Worm (Caenorhabditis elegans) whole organism, young adult: Measurements from ENCODE around the gene lsm-4.

Experiments
- B0019.2 ChIP-seq: fragments of 200-800 bp; sonication (Bioruptor generic); conservative IDR thresholded peaks from 2 replicates; pipeline ENCODE4 v1.3.6; 2022; ENCODE audit warnings: missing genetic modification reagents, missing genetic modification characterization, missing compliant biosample characterization
- B0035.1 ChIP-seq: sonication (generic microtip); optimal IDR thresholded peaks from 2 replicates; lab custom pipeline; 2016; ENCODE audit warnings: missing genetic modification characterization, mild to moderate bottlenecking, missing compliant biosample characterization, missing genotype, missing genetic modification reagents
- B0261.1 ChIP-seq: sonication (generic microtip); optimal IDR thresholded peaks from 2 replicates; lab custom pipeline; 2016; ENCODE audit warnings: mild to moderate bottlenecking, missing genetic modification characterization, moderate library complexity, missing compliant biosample characterization
- C06A6.2 ChIP-seq: fragments of 200-800 bp; sonication (Bioruptor generic); conservative IDR thresholded peaks from 2 replicates; pipeline ENCODE4 v1.3.6; 2022; ENCODE audit warnings: missing genetic modification characterization, missing compliant biosample characterization
- D2030.7 ChIP-seq: fragments of 200-800 bp; sonication (Bioruptor generic); IDR thresholded peaks from 2 replicates; pipeline ENCODE4 v1.3.6; 2022; ENCODE audit warnings: missing genetic modification reagents, missing genetic modification characterization, missing compliant biosample characterization
- F22D6.2 ChIP-seq: sonication (generic microtip); optimal IDR thresholded peaks from 2 replicates; lab custom pipeline; 2016; ENCODE audit warnings: mild to moderate bottlenecking, missing genetic modification characterization, missing compliant biosample characterization
- F49E8.2 ChIP-seq: sonication (generic microtip); optimal IDR thresholded peaks from 3 replicates; lab custom pipeline; 2017; ENCODE audit warnings: missing genetic modification characterization, mild to moderate bottlenecking, missing compliant biosample characterization, antibody characterized with exemption, moderate library complexity; ENCODE audit not compliant: insufficient read depth
- F52B5.7 ChIP-seq: sonication (generic microtip); optimal IDR thresholded peaks from 2 replicates; lab custom pipeline; 2016; ENCODE audit warnings: mild to moderate bottlenecking, missing genetic modification characterization, missing compliant biosample characterization
- T07F8.4 ChIP-seq: sonication (generic microtip); optimal IDR thresholded peaks from 2 replicates; lab custom pipeline; 2016; ENCODE audit warnings: mild to moderate bottlenecking, missing genetic modification characterization, moderate library complexity, missing compliant biosample characterization
- Y53F4B.3 ChIP-seq: fragments of 200-800 bp; sonication (Bioruptor generic); IDR thresholded peaks from 2 replicates; pipeline ENCODE4 v1.3.6; 2022; ENCODE audit warnings: missing genetic modification reagents, missing genetic modification characterization, missing compliant biosample characterization
- Y56A3A.18 ChIP-seq: fragments of 200-800 bp; sonication (Bioruptor generic); IDR thresholded peaks from 2 replicates; pipeline ENCODE4 v1.3.6; 2022; ENCODE audit warnings: missing genetic modification reagents, missing genetic modification characterization, missing compliant biosample characterization
- Y95B8A.8 ChIP-seq: fragments of 200-800 bp; sonication (Bioruptor generic); IDR thresholded peaks from 2 replicates; pipeline ENCODE4 v1.3.6; 2022; ENCODE audit warnings: missing genetic modification reagents, missing genetic modification characterization, missing compliant biosample characterization
- ama-1 ChIP-seq, 3 experiments: fragments of 150-350 bp in 1 of 3; sonication (generic microtip) in 2 of 3; optimal IDR thresholded peaks; 2 replicates each; lab custom pipeline; 2014 to 2018; ENCODE audit warnings: missing biosample characterization in 2 of 3, missing genetic modification characterization in 2 of 3, missing genetic modification reagents in 2 of 3
- atf-7 ChIP-seq: sonication (generic microtip); optimal IDR thresholded peaks from 2 replicates; lab custom pipeline; 2017; ENCODE audit warnings: mild to moderate bottlenecking, missing genetic modification characterization, missing compliant biosample characterization
- attf-5 ChIP-seq: fragments of 200-800 bp; sonication (Bioruptor generic); optimal IDR thresholded peaks from 2 replicates; lab custom pipeline; 2018; ENCODE audit warnings: mild to moderate bottlenecking, missing genetic modification characterization, missing compliant biosample characterization
- bed-1 ChIP-seq: fragments of 200-800 bp; sonication (Bioruptor generic); IDR thresholded peaks from 2 replicates; pipeline ENCODE4 v1.3.6; 2022; ENCODE audit warnings: missing genetic modification reagents, missing genetic modification characterization, missing compliant biosample characterization
- bed-2 ChIP-seq: fragments of 200-800 bp; sonication (Bioruptor generic); IDR thresholded peaks from 2 replicates; pipeline ENCODE4 v1.3.6; 2022; ENCODE audit warnings: missing genetic modification reagents, missing genetic modification characterization, missing compliant biosample characterization
- cebp-1 ChIP-seq, 2 experiments: fragments of 200-800 bp in 1 of 2; sonication (Bioruptor generic) in 1 of 2; sonication (generic microtip) in 1 of 2; IDR thresholded peaks in 1 of 2; optimal IDR thresholded peaks in 1 of 2; 2 replicates each; pipeline versions ENCODE4 v1.3.6 to Lab custom; 2017 to 2022; ENCODE audit warnings: missing compliant biosample characterization in 2 of 2, missing genetic modification characterization in 2 of 2, mild to moderate bottlenecking in 1 of 2, missing genetic modification reagents in 1 of 2, moderate library complexity in 1 of 2
- ceh-100 ChIP-seq: fragments of 200-800 bp; sonication (Bioruptor generic); IDR thresholded peaks from 2 replicates; pipeline ENCODE4 v1.3.6; 2022; ENCODE audit warnings: missing genetic modification reagents, missing genetic modification characterization, missing compliant biosample characterization
- ceh-79 ChIP-seq: sonication (generic microtip); optimal IDR thresholded peaks from 2 replicates; lab custom pipeline; 2017; ENCODE audit warnings: mild to moderate bottlenecking, missing genetic modification characterization, missing compliant biosample characterization
- ceh-91 ChIP-seq: fragments of 200-800 bp; sonication (Bioruptor generic); IDR thresholded peaks from 2 replicates; pipeline ENCODE4 v1.3.6; 2022; ENCODE audit warnings: missing genetic modification reagents, missing genetic modification characterization, missing compliant biosample characterization
- chd-7 ChIP-seq: sonication (generic microtip); optimal IDR thresholded peaks from 2 replicates; lab custom pipeline; 2016; ENCODE audit warnings: mild to moderate bottlenecking, missing genetic modification characterization, moderate library complexity, missing compliant biosample characterization
- dox-1 ChIP-seq: fragments of 200-800 bp; sonication (Bioruptor generic); IDR thresholded peaks from 2 replicates; pipeline ENCODE4 v1.3.6; 2022; ENCODE audit warnings: missing genetic modification reagents, missing genetic modification characterization, missing compliant biosample characterization
- dpl-1 ChIP-seq: fragments of 150-350 bp; optimal IDR thresholded peaks from 2 replicates; lab custom pipeline; 2014; ENCODE audit warnings: missing biosample characterization, missing genetic modification reagents, missing genetic modification characterization
- egl-18 ChIP-seq: fragments of 200-800 bp; sonication (Bioruptor generic); IDR thresholded peaks from 2 replicates; pipeline ENCODE4 v1.3.6; 2022; ENCODE audit warnings: missing genetic modification reagents, missing genetic modification characterization, missing compliant biosample characterization
- hmg-1.2 ChIP-seq: fragments of 200-800 bp; sonication (Bioruptor generic); IDR thresholded peaks from 2 replicates; pipeline ENCODE4 v1.3.6; 2022; ENCODE audit warnings: missing genetic modification reagents, missing genetic modification characterization, missing compliant biosample characterization
- hsf-1 ChIP-seq: fragments of 200-800 bp; sonication (Bioruptor generic); IDR thresholded peaks from 2 replicates; pipeline ENCODE4 v1.3.6; 2022; ENCODE audit warnings: missing genetic modification reagents, missing genetic modification characterization, missing compliant biosample characterization
- lin-40 ChIP-seq: sonication (generic microtip); optimal IDR thresholded peaks from 2 replicates; lab custom pipeline; 2016; ENCODE audit warnings: missing genetic modification characterization, mild to moderate bottlenecking, missing compliant biosample characterization, missing genotype, missing genetic modification reagents
- madf-3 ChIP-seq: fragments of 200-800 bp; sonication (Bioruptor generic); IDR thresholded peaks from 2 replicates; pipeline ENCODE4 v1.3.6; 2022; ENCODE audit warnings: missing genetic modification reagents, missing genetic modification characterization, missing compliant biosample characterization
- mcd-1 ChIP-seq: fragments of 200-800 bp; sonication (Bioruptor generic); IDR thresholded peaks from 2 replicates; pipeline ENCODE4 v1.3.6; 2022; ENCODE audit warnings: missing genetic modification reagents, missing genetic modification characterization, missing compliant biosample characterization
- mes-4 ChIP-seq: sonication (generic microtip); optimal IDR thresholded peaks from 2 replicates; lab custom pipeline; 2016; ENCODE audit warnings: missing genotype, missing genetic modification characterization, missing compliant biosample characterization
- nfya-2 ChIP-seq: fragments of 200-800 bp; sonication (Bioruptor generic); IDR thresholded peaks from 2 replicates; pipeline ENCODE4 v1.3.6; 2022; ENCODE audit warnings: missing genetic modification reagents, missing genetic modification characterization, missing compliant biosample characterization
- nhr-120 ChIP-seq: fragments of 200-800 bp; sonication (Bioruptor generic); IDR thresholded peaks from 2 replicates; pipeline ENCODE4 v1.3.6; 2022; ENCODE audit warnings: missing genetic modification characterization, missing compliant biosample characterization
- nhr-80 ChIP-seq: sonication (generic microtip); optimal IDR thresholded peaks from 2 replicates; lab custom pipeline; 2016; ENCODE audit warnings: missing genetic modification characterization, missing compliant biosample characterization
- nhr-90 ChIP-seq: sonication (generic microtip); optimal IDR thresholded peaks from 2 replicates; lab custom pipeline; 2016; ENCODE audit warnings: missing genotype, mild to moderate bottlenecking, missing genetic modification characterization, missing compliant biosample characterization
- rcor-1 ChIP-seq: fragments of 200-800 bp; sonication (Bioruptor generic); IDR thresholded peaks from 2 replicates; pipeline ENCODE4 v1.3.6; 2022; ENCODE audit warnings: missing genetic modification reagents, missing genetic modification characterization, missing compliant biosample characterization
- rec-8 ChIP-seq, 2 experiments: sonication (generic microtip); optimal IDR thresholded peaks; 2 replicates each; lab custom pipeline; 2016; ENCODE audit warnings: mild to moderate bottlenecking in 2 of 2, missing genetic modification characterization in 2 of 2, missing genetic modification reagents in 2 of 2, missing genotype in 2 of 2, missing biosample characterization in 1 of 2, missing compliant biosample characterization in 1 of 2, moderate library complexity in 1 of 2
- sdz-38 ChIP-seq: sonication (generic microtip); optimal IDR thresholded peaks from 2 replicates; lab custom pipeline; 2016; ENCODE audit warnings: missing genotype, missing genetic modification characterization, missing compliant biosample characterization
- tbx-9 ChIP-seq: sonication (generic microtip); optimal IDR thresholded peaks from 2 replicates; lab custom pipeline; 2016; ENCODE audit warnings: borderline replicate concordance, missing genetic modification characterization, inconsistent platforms, missing compliant biosample characterization
- unc-130 ChIP-seq: sonication (generic microtip); optimal IDR thresholded peaks from 2 replicates; lab custom pipeline; 2016; ENCODE audit warnings: missing genetic modification reagents, missing genetic modification characterization, missing compliant biosample characterization
- unc-62 ChIP-seq: fragments of 150-350 bp; optimal IDR thresholded peaks from 2 replicates; lab custom pipeline; 2014; ENCODE audit warnings: missing biosample characterization, missing genetic modification reagents, missing genetic modification characterization
- xnd-1 ChIP-seq: sonication (generic microtip); optimal IDR thresholded peaks from 2 replicates; lab custom pipeline; 2016; ENCODE audit warnings: missing genotype, missing genetic modification reagents, missing genetic modification characterization, missing compliant biosample characterization
- ztf-22 ChIP-seq: fragments of 200-800 bp; sonication (Bioruptor generic); optimal IDR thresholded peaks from 2 replicates; lab custom pipeline; 2018; ENCODE audit warnings: mild to moderate bottlenecking, missing genetic modification characterization, moderate library complexity, missing compliant biosample characterization
- ztf-25 ChIP-seq: fragments of 200-800 bp; sonication (Bioruptor generic); IDR thresholded peaks from 2 replicates; pipeline ENCODE4 v1.3.6; 2022; ENCODE audit warnings: missing genetic modification reagents, missing genetic modification characterization, missing compliant biosample characterization
- ztf-26 ChIP-seq: sonication (generic microtip); optimal IDR thresholded peaks from 2 replicates; lab custom pipeline; 2017; ENCODE audit warnings: missing genetic modification characterization, missing compliant biosample characterization
- ztf-28 ChIP-seq: fragments of 200-800 bp; sonication (Bioruptor generic); IDR thresholded peaks from 2 replicates; pipeline ENCODE4 v1.3.6; 2022; ENCODE audit warnings: missing genetic modification reagents, missing genetic modification characterization, missing compliant biosample characterization
- ztf-3 ChIP-seq: fragments of 200-800 bp; sonication (Bioruptor generic); optimal IDR thresholded peaks from 2 replicates; lab custom pipeline; 2018; ENCODE audit warnings: mild to moderate bottlenecking, missing genetic modification characterization, missing compliant biosample characterization

lsm-4 gene

ce11 chrII:7287709-7288108 lies 34.7 kb upstream of the lsm-4 start (continued):
- TF ChIP-seq ztf-26 (tag; lab: Kevin White, UChicago) (peak; percentile 4), F49E8.2 (tag; lab: Kevin White, UChicago) (no peak)
- TF ChIP-seq, all 124 proteins: peak for 4

- TF ChIP-seq ceh-100 (GFP tag; lab: Robert Waterston, UW), result no peak
- TF ChIP-seq sdz-38 (tag; lab: Kevin White, UChicago), result no peak
- no peak for TF ChIP-seq C06A6.2 (GFP tag; lab: Robert Waterston, UW)
- no peak for TF ChIP-seq B0035.1 (tag; lab: Kevin White, UChicago)
- no peak for TF ChIP-seq lin-40 (tag; lab: Kevin White, UChicago)
- TF ChIP-seq ztf-22 (GFP tag; lab: Kevin White, UChicago), result peak; percentile 44
- no peak for TF ChIP-seq tbx-9 (tag; lab: Kevin White, UChicago)
- no peak for TF ChIP-seq ztf-25
- no peak for TF ChIP-seq chd-7
- TF ChIP-seq attf-5, result no peak
- TF ChIP-seq egl-18 (GFP tag; lab: Robert Waterston, UW), result no peak
- peak; percentile 7 for TF ChIP-seq atf-7 (tag; lab: Kevin White, UChicago)
- no peak for TF ChIP-seq Y53F4B.3 (GFP tag; lab: Robert Waterston, UW)
- TF ChIP-seq hmg-1.2 (GFP tag; lab: Robert Waterston, UW), result no peak
- no peak for TF ChIP-seq nhr-120
- no peak for TF ChIP-seq D2030.7 (GFP tag; lab: Robert Waterston, UW)
- TF ChIP-seq T07F8.4 (tag; lab: Kevin White, UChicago), result no peak
- no peak for TF ChIP-seq xnd-1 (tag; lab: Kevin White, UChicago)
- no peak for TF ChIP-seq rcor-1 (GFP tag; lab: Robert Waterston, UW)
- TF ChIP-seq hsf-1 (GFP tag; lab: Robert Waterston, UW), result no peak
- TF ChIP-seq unc-130 (GFP tag; lab: Kevin White, UChicago), result no peak
- TF ChIP-seq ztf-28 (GFP tag; lab: Robert Waterston, UW), result no peak
- peak; percentile 57 for TF ChIP-seq nhr-80 (tag; lab: Kevin White, UChicago)
- TF ChIP-seq nhr-90, result no peak
- TF ChIP-seq mcd-1, result no peak
- no peak for TF ChIP-seq F49E8.2 (tag; lab: Kevin White, UChicago)
- TF ChIP-seq F52B5.7, result no peak
- TF ChIP-seq Y95B8A.8 (GFP tag; lab: Robert Waterston, UW), result no peak
- no peak for TF ChIP-seq B0261.1 (tag; lab: Kevin White, UChicago)
- TF ChIP-seq mes-4 (tag; lab: Kevin White, UChicago), result no peak
- no peak for TF ChIP-seq Y56A3A.18 (GFP tag; lab: Robert Waterston, UW)
- TF ChIP-seq ceh-79, result no peak
- TF ChIP-seq ztf-3 (GFP tag; lab: Kevin White, UChicago), result no peak
- TF ChIP-seq rec-8 (tag; optimal IDR thresholded peaks at IDR 0.05; lab: Kevin White, UChicago), result no peak
- TF ChIP-seq ama-1 (optimal IDR thresholded peaks at IDR 0.05; lab: Kevin White, UChicago), result no peak
- no peak for TF ChIP-seq ama-1 (GFP tag; optimal IDR thresholded peaks at IDR 0.05; lab: Kevin White, UChicago)
- TF ChIP-seq cebp-1 (GFP tag; IDR thresholded peaks at IDR 0.05; lab: Robert Waterston, UW), result peak; percentile 79
- TF ChIP-seq cebp-1 (tag; optimal IDR thresholded peaks at IDR 0.05; lab: Kevin White, UChicago), result peak; percentile 80
- no peak for TF ChIP-seq madf-3
- no peak for TF ChIP-seq ceh-91 (GFP tag; lab: Robert Waterston, UW)
- no peak for TF ChIP-seq bed-1 (GFP tag; lab: Robert Waterston, UW)
- peak; percentile 82 for TF ChIP-seq unc-62 (GFP tag; lab: Kevin White, UChicago)
- TF ChIP-seq bed-2 (GFP tag; lab: Robert Waterston, UW), result no peak
- 0 out of 2 replicates have a peak, but pooled peaks have one; percentile 28 for TF ChIP-seq dox-1
- TF ChIP-seq nfya-2 (GFP tag; lab: Robert Waterston, UW), result no peak
- TF ChIP-seq F22D6.2, result no peak
- TF ChIP-seq B0019.2 (GFP tag; lab: Robert Waterston, UW), result no peak
- TF ChIP-seq dpl-1 (GFP tag; lab: Kevin White, UChicago), result no peak
Measured at ce11 chrII:7287140-7287539, 34.2 kb upstream of the lsm-4 start.
